Fruit fly (Drosophila melanogaster): ENCODE results near the gene mRpL28.

The mRpL28 gene

DNA sequence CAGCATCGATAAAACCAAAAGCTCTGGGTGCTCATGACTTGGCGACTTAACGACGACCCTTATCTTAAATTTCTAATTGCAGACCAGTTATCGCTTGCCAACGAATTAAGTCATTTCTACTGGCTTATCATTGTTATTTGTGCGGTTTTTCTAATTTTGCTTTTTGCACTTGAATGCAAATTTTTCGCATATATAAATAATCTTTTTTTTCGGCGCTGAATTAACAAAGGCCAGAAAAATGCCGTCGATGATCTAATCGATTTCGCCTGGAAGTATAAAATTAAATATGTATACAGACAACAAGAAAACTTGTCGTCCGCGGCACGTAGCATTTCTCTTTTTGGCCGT lies 27.8 kb downstream of the mRpL28 start:
- no peak for TF ChIP-seq fd59A (GFP tag; optimal IDR thresholded peaks at IDR 0.05)
- peak; percentile 90 for TF ChIP-seq vri (GFP tag; optimal IDR thresholded peaks at IDR 0.05)

DNA sequence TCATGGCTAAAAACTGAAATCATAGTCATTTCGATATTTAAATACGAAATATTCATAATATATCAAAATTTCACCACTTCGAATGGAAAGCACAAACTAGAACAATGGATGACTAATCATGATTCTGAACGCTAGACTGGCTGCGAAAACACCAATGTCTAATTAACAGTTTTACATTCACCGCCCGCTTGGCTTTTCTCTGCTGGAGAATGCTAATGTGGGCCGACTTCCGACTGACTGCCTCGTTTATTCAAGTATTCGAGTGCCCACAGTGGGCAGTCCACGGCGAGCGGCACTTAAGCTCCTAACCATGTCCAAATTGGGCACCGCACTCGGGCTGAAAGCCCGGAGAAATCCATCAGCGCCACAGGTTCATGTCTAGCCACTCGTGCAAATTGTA lies 28.3 kb downstream of the mRpL28 start:
- TF ChIP-seq Eip93F (GFP tag; optimal IDR thresholded peaks at IDR 0.05) (no peak), Eip78C (GFP tag) (peak; percentile 21), svp (GFP tag) (peak; percentile 52)

DNA sequence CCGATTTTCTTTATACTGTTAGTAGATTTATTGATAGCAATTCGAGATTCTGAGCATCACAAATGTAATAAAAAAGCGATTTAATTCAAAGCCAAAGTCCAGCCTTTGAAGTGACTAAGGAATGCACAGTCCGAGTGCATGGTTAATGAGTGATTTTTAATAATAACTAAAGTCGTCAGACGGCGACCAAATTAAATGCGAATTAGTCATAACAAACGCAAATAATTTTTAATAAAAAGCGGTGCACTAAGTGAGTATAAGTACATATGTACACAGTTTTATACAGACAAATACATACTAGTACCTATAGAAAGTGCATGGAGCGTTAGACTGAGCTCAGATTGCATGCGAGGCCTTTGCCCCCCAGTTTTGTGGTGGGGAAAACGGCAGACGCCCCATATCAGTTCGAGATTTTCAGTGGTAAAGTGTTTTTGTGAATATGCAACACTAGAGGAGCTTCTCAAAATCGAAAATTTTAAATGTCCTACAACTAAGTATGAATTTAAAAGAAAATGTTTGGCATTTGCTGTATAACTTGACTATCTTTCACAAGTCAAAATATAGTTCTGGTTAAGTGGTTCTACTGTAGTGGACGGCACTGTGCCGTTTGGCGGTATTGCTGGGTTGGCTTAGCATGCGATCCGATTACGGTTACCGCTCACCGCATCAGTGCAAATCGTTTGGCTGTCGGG lies 29.1 kb downstream of the mRpL28 start:
- TF ChIP-seq CG8119 (GFP tag; IDR thresholded peaks at IDR 0.05) (peak; percentile 82), dac (GFP tag; optimal IDR thresholded peaks at IDR 0.05) (peak; percentile 45), CG34406 (GFP tag; optimal IDR thresholded peaks at IDR 0.05) (no peak), CG3032 (tag; optimal IDR thresholded peaks at IDR 0.05) (no peak), CG7368 (GFP tag; optimal IDR thresholded peaks at IDR 0.05) (no peak), eg (GFP tag; IDR thresholded peaks at IDR 0.05) (peak; percentile 83), cyc (GFP tag; optimal IDR thresholded peaks at IDR 0.05) (peak; percentile 10), CG4318 (GFP tag; optimal IDR thresholded peaks at IDR 0.05) (peak; percentile 67), dsx (GFP tag; optimal IDR thresholded peaks at IDR 0.05; ENCODE audit: poor library complexity, severe bottlenecking) (no peak), CG8632 (GFP tag; optimal IDR thresholded peaks at IDR 0.05) (no peak), CG6276 (GFP tag; optimal IDR thresholded peaks at IDR 0.05) (peak; percentile 63), CG32006 (GFP tag; optimal IDR thresholded peaks at IDR 0.05) (peak; percentile 81), fd59A (GFP tag; optimal IDR thresholded peaks at IDR 0.05) (no peak), acj6 (GFP tag; optimal IDR thresholded peaks at IDR 0.05) (peak; percentile 29), CG6854 (GFP tag; optimal IDR thresholded peaks at IDR 0.05) (no peak), Hr38 (GFP tag; optimal IDR thresholded peaks at IDR 0.05) (no peak), Blimp-1 (GFP tag; optimal IDR thresholded peaks at IDR 0.05) (no peak), net (GFP tag; optimal IDR thresholded peaks at IDR 0.05) (peak; percentile 37), CG11294 (GFP tag; IDR thresholded peaks at IDR 0.05) (peak; percentile 49; the same call in 1 of the 2 replicates), spab (GFP tag; optimal IDR thresholded peaks at IDR 0.05) (no peak), Sox14 (GFP tag; optimal IDR thresholded peaks at IDR 0.05) (peak; percentile 39), CG10669 (GFP tag; optimal IDR thresholded peaks at IDR 0.05) (no peak), ss (GFP tag; optimal IDR thresholded peaks at IDR 0.05) (no peak), Eip78C (GFP tag) (peak; percentile 76), topi (GFP tag; optimal IDR thresholded peaks at IDR 0.05) (peak; percentile 2), lz (GFP tag; optimal IDR thresholded peaks at IDR 0.05) (peak; percentile 42), Smox (GFP tag; optimal IDR thresholded peaks at IDR 0.05) (no peak), CG15336 (GFP tag; IDR thresholded peaks at IDR 0.05) (peak; percentile 82), fd85E (GFP tag; optimal IDR thresholded peaks at IDR 0.05) (no peak), Lpt (GFP tag; optimal IDR thresholded peaks at IDR 0.05) (peak; percentile 43), Sox15 (GFP tag; optimal IDR thresholded peaks at IDR 0.05) (no peak), salr (GFP tag; optimal IDR thresholded peaks at IDR 0.05) (no peak), CG10631 (GFP tag; optimal IDR thresholded peaks at IDR 0.05) (peak; percentile 15), CG31627 (GFP tag; optimal IDR thresholded peaks at IDR 0.05) (peak; percentile 12), Eip93F (GFP tag; optimal IDR thresholded peaks at IDR 0.05) (no peak), CG16779 (tag; optimal IDR thresholded peaks at IDR 0.05) (no peak), achi (GFP tag; optimal IDR thresholded peaks at IDR 0.05) (peak; percentile 37), OdsH (GFP tag; optimal IDR thresholded peaks at IDR 0.05) (peak; percentile 54), Hr4 (GFP tag; optimal IDR thresholded peaks at IDR 0.05) (peak; percentile 83), pdm3 (GFP tag; optimal IDR thresholded peaks at IDR 0.05) (peak; percentile 47), Met (GFP tag; optimal IDR thresholded peaks at IDR 0.05) (peak; percentile 17), esn (GFP tag; optimal IDR thresholded peaks at IDR 0.05) (peak; percentile 41), Ets96B (tag; optimal IDR thresholded peaks at IDR 0.05) (peak; percentile 13), CG6163 (GFP tag; IDR thresholded peaks at IDR 0.05) (peak; percentile 82), CG11902 (GFP tag; optimal IDR thresholded peaks at IDR 0.05) (no peak), svp (GFP tag) (peak; percentile 84)
